In the genomic region with DNA sequence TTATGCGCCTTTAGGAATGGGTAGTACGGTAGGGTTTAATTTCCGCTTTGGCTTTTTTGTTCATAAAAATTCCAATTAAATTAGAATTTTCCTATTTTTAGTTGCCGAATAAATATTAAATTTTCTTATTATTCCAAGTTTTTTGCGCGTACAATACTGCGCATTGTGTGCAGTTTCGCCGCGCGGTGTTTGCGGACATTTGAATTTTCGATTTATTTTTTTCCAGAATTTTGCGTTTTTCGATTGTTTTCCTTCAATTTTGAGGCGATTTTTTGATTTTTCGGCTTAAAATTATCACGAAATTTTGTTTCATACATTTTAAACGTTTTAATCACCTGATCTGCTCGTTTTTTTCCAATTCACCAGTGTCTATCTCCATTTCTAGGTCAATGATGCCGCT, we compare ENCODE assay signal across 7 worm cellular contexts.
TF ChIP-seq lines count a peak whose summit lies in the region.

A gene (plus strand): TSS at position 386 of the 400 bp plus-strand sequence.

TF ChIP-seq in whole organism, L1 larva, 84 proteins besides CTCF, POLR2A, EP300 and RAD21 (continues in another document):
- TF ChIP-seq zip-4 (GFP tag; optimal IDR thresholded peaks at IDR 0.05; lab: Kevin White, UChicago) (no peak), dpl-1 (GFP tag; optimal IDR thresholded peaks at IDR 0.05; lab: Kevin White, UChicago) (peak; percentile 24 to 60 (median 44)), dsc-1 (tag; optimal IDR thresholded peaks at IDR 0.05; lab: Kevin White, UChicago) (peak; percentile 16), fkh-8 (tag; optimal IDR thresholded peaks at IDR 0.05; lab: Kevin White, UChicago) (no peak), tbx-2 (tag; optimal IDR thresholded peaks at IDR 0.05; lab: Kevin White, UChicago) (peak; percentile 1), aly-2 (tag; optimal IDR thresholded peaks at IDR 0.05; lab: Kevin White, UChicago) (no peak), rnt-1 (tag; optimal IDR thresholded peaks at IDR 0.05; lab: Kevin White, UChicago) (no peak), mdl-1 (tag; optimal IDR thresholded peaks at IDR 0.05; lab: Kevin White, UChicago) (no peak), nhr-12 (tag; optimal IDR thresholded peaks at IDR 0.05; lab: Kevin White, UChicago) (no peak), mab-9 (GFP tag; IDR thresholded peaks at IDR 0.05; lab: Robert Waterston, UW) (no peak), nhr-77 (tag; optimal IDR thresholded peaks at IDR 0.05; lab: Kevin White, UChicago) (no peak), xbp-1 (tag; optimal IDR thresholded peaks at IDR 0.05; lab: Kevin White, UChicago) (peak; percentile 17), nhr-76 (tag; optimal IDR thresholded peaks at IDR 0.05; lab: Kevin White, UChicago) (no peak)

TF ChIP-seq in whole organism, L2 larva, 48 proteins besides CTCF, POLR2A, EP300 and RAD21:
- TF ChIP-seq lsy-2 (tag; optimal IDR thresholded peaks at IDR 0.05; lab: Kevin White, UChicago) (peak in 1 of 2 experiments; percentile 27), nhr-237 (tag; optimal IDR thresholded peaks at IDR 0.05; lab: Kevin White, UChicago) (no peak), unc-55 (GFP tag; optimal IDR thresholded peaks at IDR 0.05; lab: Kevin White, UChicago) (peak; percentile 33), gmeb-1 (tag; optimal IDR thresholded peaks at IDR 0.05; lab: Kevin White, UChicago) (peak; percentile 20), sma-3 (GFP tag; optimal IDR thresholded peaks at IDR 0.05; lab: Kevin White, UChicago) (peak; percentile 2), C34F6.9 (tag; optimal IDR thresholded peaks at IDR 0.05; lab: Kevin White, UChicago) (peak; percentile 31), ZK546.5 (tag; optimal IDR thresholded peaks at IDR 0.05; lab: Kevin White, UChicago) (no peak), R02D3.7 (tag; optimal IDR thresholded peaks at IDR 0.05; lab: Kevin White, UChicago) (peak; percentile 18)

TF ChIP-seq in whole organism, L3 larva, 47 proteins besides CTCF, POLR2A, EP300 and RAD21 (continues in another document):
- TF ChIP-seq ceh-82 (tag; optimal IDR thresholded peaks at IDR 0.05; lab: Kevin White, UChicago) (no peak), ama-1 (optimal IDR thresholded peaks at IDR 0.05; lab: Kevin White, UChicago) (no peak), unc-62 (GFP tag; optimal IDR thresholded peaks at IDR 0.05; lab: Kevin White, UChicago) (no peak), pqm-1 (tag; optimal IDR thresholded peaks at IDR 0.05; lab: Kevin White, UChicago) (no peak), nhr-25 (tag; optimal IDR thresholded peaks at IDR 0.05; lab: Kevin White, UChicago) (no peak), hmg-11 (tag; optimal IDR thresholded peaks at IDR 0.05; lab: Kevin White, UChicago) (peak; percentile 85), lin-15B (tag; optimal IDR thresholded peaks at IDR 0.05; lab: Kevin White, UChicago) (no peak), nhr-23 (tag; optimal IDR thresholded peaks at IDR 0.05; lab: Kevin White, UChicago) (peak; percentile 9), mml-1 (tag; optimal IDR thresholded peaks at IDR 0.05; lab: Kevin White, UChicago) (no peak), tbx-2 (tag; optimal IDR thresholded peaks at IDR 0.05; lab: Kevin White, UChicago) (no peak), nfya-1 (tag; optimal IDR thresholded peaks at IDR 0.05; lab: Kevin White, UChicago; ENCODE audit: insufficient read depth) (peak; percentile 43), pha-4 (tag; optimal IDR thresholded peaks at IDR 0.05; lab: Kevin White, UChicago) (peak; percentile 63), egl-27 (tag; optimal IDR thresholded peaks at IDR 0.05; lab: Kevin White, UChicago) (no peak), nhr-11 (tag; optimal IDR thresholded peaks at IDR 0.05; lab: Kevin White, UChicago) (no peak)

TF ChIP-seq in whole organism, L4 larva, 104 proteins besides CTCF, POLR2A, EP300 and RAD21:
- no peak for TF ChIP-seq jun-1 (tag; optimal IDR thresholded peaks at IDR 0.05; lab: Kevin White, UChicago)
- no peak for TF ChIP-seq Y5F2A.4 (GFP tag; optimal IDR thresholded peaks at IDR 0.05; lab: Kevin White, UChicago)
- no peak for TF ChIP-seq egl-27 (tag; optimal IDR thresholded peaks at IDR 0.05; lab: Kevin White, UChicago)
- no peak for TF ChIP-seq fos-1 (tag; optimal IDR thresholded peaks at IDR 0.05; lab: Kevin White, UChicago)
- no peak for TF ChIP-seq unc-39 (tag; optimal IDR thresholded peaks at IDR 0.05; lab: Kevin White, UChicago)
- peak; percentile 62 for TF ChIP-seq dpl-1 (GFP tag; optimal IDR thresholded peaks at IDR 0.05; lab: Kevin White, UChicago)
- no peak for TF ChIP-seq ceh-62 (tag; optimal IDR thresholded peaks at IDR 0.05; lab: Kevin White, UChicago)
TF ChIP-seq in whole organism, L4 larva: peak in this region for 1.

TF ChIP-seq in whole organism, late embryonic, 69 proteins besides CTCF, POLR2A, EP300 and RAD21:
- peak; percentile 25 for TF ChIP-seq unc-42 (tag; optimal IDR thresholded peaks at IDR 0.05; lab: Kevin White, UChicago)
- no peak for TF ChIP-seq mec-3 (tag; optimal IDR thresholded peaks at IDR 0.05; lab: Kevin White, UChicago; ENCODE audit: borderline replicate concordance)
- no peak for TF ChIP-seq pat-9 (tag; optimal IDR thresholded peaks at IDR 0.05; lab: Kevin White, UChicago)
- no peak for TF ChIP-seq ceh-34 (tag; optimal IDR thresholded peaks at IDR 0.05; lab: Kevin White, UChicago)
- TF ChIP-seq ceh-30 (tag; optimal IDR thresholded peaks at IDR 0.05; lab: Kevin White, UChicago), result no peak
- no peak for TF ChIP-seq K09A11.1 (tag; optimal IDR thresholded peaks at IDR 0.05; lab: Kevin White, UChicago; ENCODE audit: insufficient read depth)

TF ChIP-seq in whole organism, mixed stage, embryonic, 35 proteins besides CTCF, POLR2A, EP300 and RAD21:
- TF ChIP-seq lsy-2 (tag; optimal IDR thresholded peaks at IDR 0.05; lab: Kevin White, UChicago), result peak; percentile 39
- no peak for TF ChIP-seq tbx-8 (GFP tag; optimal IDR thresholded peaks at IDR 0.05; lab: Kevin White, UChicago)
- peak; percentile 18 for TF ChIP-seq ces-1 (GFP tag; optimal IDR thresholded peaks at IDR 0.05; lab: Kevin White, UChicago)
- no peak for TF ChIP-seq bed-3 (GFP tag; optimal IDR thresholded peaks at IDR 0.05; lab: Kevin White, UChicago)
- peak; percentile 29 for TF ChIP-seq mep-1 (tag; optimal IDR thresholded peaks at IDR 0.05; lab: Kevin White, UChicago)
- TF ChIP-seq sptf-1 (tag; optimal IDR thresholded peaks at IDR 0.05; lab: Kevin White, UChicago), result no peak
- peak; percentile 13 for TF ChIP-seq ceh-83 (GFP tag; optimal IDR thresholded peaks at IDR 0.05; lab: Kevin White, UChicago)
TF ChIP-seq in whole organism, mixed stage, embryonic: peak in this region for 4.

TF ChIP-seq in whole organism, young adult, 124 proteins besides CTCF, POLR2A, EP300 and RAD21:
- TF ChIP-seq hmg-1.2 (GFP tag; IDR thresholded peaks at IDR 0.05; lab: Robert Waterston, UW) (no peak), lsl-1 (GFP tag; optimal IDR thresholded peaks at IDR 0.05; lab: Kevin White, UChicago) (peak; percentile 19), attf-5 (GFP tag; optimal IDR thresholded peaks at IDR 0.05; lab: Kevin White, UChicago) (no peak), pha-4 (tag; optimal IDR thresholded peaks at IDR 0.05; lab: Kevin White, UChicago) (no peak), egl-44 (GFP tag; IDR thresholded peaks at IDR 0.05; lab: Robert Waterston, UW) (no peak), lin-54 (GFP tag; optimal IDR thresholded peaks at IDR 0.05; lab: Kevin White, UChicago) (peak; percentile 13), madf-6 (GFP tag; IDR thresholded peaks at IDR 0.05; lab: Robert Waterston, UW) (peak; percentile 27; the same call in 1 of the 2 replicates), ceh-40 (GFP tag; IDR thresholded peaks at IDR 0.05; lab: Robert Waterston, UW) (no peak), snpc-1.3 (tag; optimal IDR thresholded peaks at IDR 0.05; lab: Kevin White, UChicago; ENCODE audit: insufficient read depth) (peak; percentile 10)
